Worm (Caenorhabditis elegans): ENCODE results near the gene igcm-4.

ce11 chrX:2093169-2093568 is 47.0 kb upstream of the igcm-4 start, which contains the start of gene col-164:
- TF ChIP-seq klf-2 (GFP tag; conservative IDR thresholded peaks at IDR 0.05) (no peak), T22C8.4 (GFP tag; IDR thresholded peaks at IDR 0.05) (no peak), ztf-23 (GFP tag; IDR thresholded peaks at IDR 0.05) (no peak), ztf-29 (GFP tag; IDR thresholded peaks at IDR 0.05) (no peak)
